Fruit fly (Drosophila melanogaster): Measurements from ENCODE around the gene bves.

The bves gene

DNA sequence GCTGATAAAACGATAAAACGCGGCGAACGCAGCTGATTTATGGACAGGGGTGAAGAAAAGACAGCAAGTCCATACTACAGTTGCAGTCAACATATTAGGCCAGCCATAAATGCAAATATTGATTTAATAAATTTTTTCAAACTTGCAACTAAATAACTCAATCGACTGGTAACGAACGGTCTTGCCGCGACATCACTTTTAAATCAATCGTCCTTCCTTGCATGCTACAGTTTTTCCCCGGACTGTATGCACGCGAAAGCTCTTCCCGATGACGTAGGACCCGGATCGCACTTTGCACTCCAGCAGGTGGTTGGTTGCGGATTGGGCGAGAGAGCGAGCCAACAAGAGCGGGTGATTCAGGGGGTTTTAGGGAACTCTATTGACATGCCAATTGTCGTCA lies 11.2 kb downstream of the bves start:
- TF ChIP-seq Hr83 (GFP tag; optimal IDR thresholded peaks at IDR 0.05; ENCODE audit: poor library complexity, severe bottlenecking) (peak; percentile 64), tai (GFP tag; optimal IDR thresholded peaks at IDR 0.05) (peak; percentile 91), fru (GFP tag; optimal IDR thresholded peaks at IDR 0.05) (peak; percentile 94), OdsH (GFP tag; optimal IDR thresholded peaks at IDR 0.05) (peak; percentile 95), lola (GFP tag; optimal IDR thresholded peaks at IDR 0.05) (no peak), ey (GFP tag; optimal IDR thresholded peaks at IDR 0.05) (peak; percentile 97), Hr78 (GFP tag; optimal IDR thresholded peaks at IDR 0.05) (no peak), Sp1 (GFP tag; optimal IDR thresholded peaks at IDR 0.05) (peak; percentile 94), jim (GFP tag; optimal IDR thresholded peaks at IDR 0.05) (no peak), Myc (optimal IDR thresholded peaks at IDR 0.05) (no peak), Dfd (GFP tag; optimal IDR thresholded peaks at IDR 0.05) (no peak), sage (GFP tag; optimal IDR thresholded peaks at IDR 0.05) (peak; percentile 93), Rel (GFP tag; optimal IDR thresholded peaks at IDR 0.05) (peak; percentile 91), Rel (tag; optimal IDR thresholded peaks at IDR 0.05) (peak; percentile 91), sv (GFP tag; optimal IDR thresholded peaks at IDR 0.05) (no peak), woc (GFP tag; optimal IDR thresholded peaks at IDR 0.05) (peak; percentile 86), Dif (GFP tag; optimal IDR thresholded peaks at IDR 0.05; ENCODE audit: partially characterized antibody) (no peak), Abd-B (GFP tag; optimal IDR thresholded peaks at IDR 0.05) (no peak), Hnf4 (GFP tag; optimal IDR thresholded peaks at IDR 0.05) (peak; percentile 98), usp (GFP tag; optimal IDR thresholded peaks at IDR 0.05) (no peak), dsf (GFP tag; optimal IDR thresholded peaks at IDR 0.05; ENCODE audit: borderline replicate concordance) (peak; percentile 71), HLH106 (tag; optimal IDR thresholded peaks at IDR 0.05) (peak; percentile 94), dl (GFP tag; optimal IDR thresholded peaks at IDR 0.05; ENCODE audit: insufficient read depth in 1 of 2, partially characterized antibody in 2 of 2) (no peak), dmrt93B (GFP tag; optimal IDR thresholded peaks at IDR 0.05) (peak; percentile 91), foxo (GFP tag; optimal IDR thresholded peaks at IDR 0.05) (peak; percentile 90 to 97), CG9705 (GFP tag; optimal IDR thresholded peaks at IDR 0.05) (peak; percentile 85), N (GFP tag; optimal IDR thresholded peaks at IDR 0.05) (no peak), CG32264 (GFP tag; optimal IDR thresholded peaks at IDR 0.05) (peak; percentile 94), GATAd (GFP tag; optimal IDR thresholded peaks at IDR 0.05) (peak; percentile 87), Vsx2 (GFP tag; optimal IDR thresholded peaks at IDR 0.05; ENCODE audit: partially characterized antibody) (no peak), Mio (GFP tag; optimal IDR thresholded peaks at IDR 0.05) (peak; percentile 83), h (GFP tag; optimal IDR thresholded peaks at IDR 0.05) (peak; percentile 98), brk (GFP tag; optimal IDR thresholded peaks at IDR 0.05) (peak; percentile 89), pan (optimal IDR thresholded peaks at IDR 0.05) (no peak), br (GFP tag; optimal IDR thresholded peaks at IDR 0.05) (peak; percentile 96), rgr (GFP tag; optimal IDR thresholded peaks at IDR 0.05) (peak; percentile 97), psq (GFP tag; optimal IDR thresholded peaks at IDR 0.05) (peak; percentile 90), Jra (GFP tag; optimal IDR thresholded peaks at IDR 0.05) (peak; percentile 87), CrebA (GFP tag; optimal IDR thresholded peaks at IDR 0.05; ENCODE audit: borderline replicate concordance) (peak; percentile 90)

DNA sequence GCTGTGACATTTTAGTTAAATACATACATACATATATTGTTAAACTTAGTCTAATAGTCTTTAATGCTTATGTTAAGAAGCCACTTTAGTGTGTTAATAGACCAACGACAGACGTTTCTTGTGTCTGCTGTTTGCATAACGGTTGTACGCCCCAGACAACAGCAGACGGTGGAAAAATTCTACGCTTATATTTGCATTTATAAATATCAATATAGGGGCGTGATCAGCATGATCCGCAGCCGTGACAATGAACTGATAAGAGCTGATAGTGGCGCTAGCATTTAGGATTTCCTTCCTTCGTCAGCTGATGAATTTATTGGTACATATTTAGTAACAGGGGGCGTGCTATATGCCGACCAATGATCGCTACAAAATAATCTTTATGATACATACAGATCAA lies 12.0 kb downstream of the bves start:
- TF ChIP-seq Hr83 (GFP tag; optimal IDR thresholded peaks at IDR 0.05; ENCODE audit: poor library complexity, severe bottlenecking): peak; percentile 1
- no peak for TF ChIP-seq Jra (GFP tag; optimal IDR thresholded peaks at IDR 0.05)

DNA sequence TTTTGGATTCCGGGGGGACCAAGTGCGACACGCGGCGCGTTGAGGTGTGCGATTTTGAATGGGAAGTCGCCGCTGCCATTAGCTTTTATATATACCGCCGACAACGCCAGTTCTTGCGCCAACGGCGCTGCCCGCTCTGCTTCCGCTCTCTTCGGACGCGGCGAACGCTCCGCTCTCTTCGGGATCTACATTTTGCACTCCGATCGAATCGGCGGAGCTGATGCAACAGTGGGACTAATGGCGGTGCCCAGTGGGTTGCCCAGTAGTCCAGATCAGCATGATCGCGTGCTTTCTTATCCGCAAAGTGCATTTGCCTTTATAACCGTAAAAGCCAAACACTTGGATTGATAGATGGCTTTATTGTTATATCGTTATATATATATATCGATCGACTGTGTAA lies 13.7 kb downstream of the bves start, which contains the start of gene CG32512:
Gene CG32512, minus strand, starts transcription at position 67 of the 400 bp plus-strand sequence.
- TF ChIP-seq Vsx2 (GFP tag; optimal IDR thresholded peaks at IDR 0.05; ENCODE audit: partially characterized antibody) (no peak), brk (GFP tag; optimal IDR thresholded peaks at IDR 0.05) (no peak), rgr (GFP tag; optimal IDR thresholded peaks at IDR 0.05) (no peak), Rel (GFP tag; optimal IDR thresholded peaks at IDR 0.05) (no peak), Rel (tag; optimal IDR thresholded peaks at IDR 0.05) (peak; percentile 7), fru (GFP tag; optimal IDR thresholded peaks at IDR 0.05) (no peak), tai (GFP tag; optimal IDR thresholded peaks at IDR 0.05) (no peak), Hnf4 (GFP tag; optimal IDR thresholded peaks at IDR 0.05) (no peak), CG32264 (GFP tag; optimal IDR thresholded peaks at IDR 0.05) (no peak), pan (optimal IDR thresholded peaks at IDR 0.05) (no peak), Myc (optimal IDR thresholded peaks at IDR 0.05) (no peak), OdsH (GFP tag; optimal IDR thresholded peaks at IDR 0.05) (no peak), sage (GFP tag; optimal IDR thresholded peaks at IDR 0.05) (no peak), Sp1 (GFP tag; optimal IDR thresholded peaks at IDR 0.05) (no peak), dsf (GFP tag; optimal IDR thresholded peaks at IDR 0.05; ENCODE audit: borderline replicate concordance) (no peak), jim (GFP tag; optimal IDR thresholded peaks at IDR 0.05) (no peak), Hr78 (GFP tag; optimal IDR thresholded peaks at IDR 0.05) (no peak), Dfd (GFP tag; optimal IDR thresholded peaks at IDR 0.05) (no peak), Jra (GFP tag; optimal IDR thresholded peaks at IDR 0.05) (no peak), Dif (GFP tag; optimal IDR thresholded peaks at IDR 0.05; ENCODE audit: partially characterized antibody) (peak; percentile 57), HLH106 (tag; optimal IDR thresholded peaks at IDR 0.05) (no peak), foxo (GFP tag; optimal IDR thresholded peaks at IDR 0.05) (no peak), dl (GFP tag; optimal IDR thresholded peaks at IDR 0.05; ENCODE audit: insufficient read depth in 1 of 2, partially characterized antibody in 2 of 2) (peak; percentile 24 to 61), br (GFP tag; optimal IDR thresholded peaks at IDR 0.05) (no peak)
